Worm (Caenorhabditis elegans) whole organism, dauer: ENCODE measurements around the gene sra-27.

Experiments used
- unc-62 ChIP-seq: sonication (generic microtip); optimal IDR thresholded peaks from 2 replicates; lab custom pipeline; 2017; ENCODE audit warnings: missing biosample characterization, missing genetic modification reagents, missing genetic modification characterization

The sra-27 gene

ce11 chrII:6568707-6569106, at the start of gene sra-27:
Gene sra-27, plus strand, starts transcription at chrII:6569007.
- TF ChIP-seq unc-62 = no peak

DNA sequence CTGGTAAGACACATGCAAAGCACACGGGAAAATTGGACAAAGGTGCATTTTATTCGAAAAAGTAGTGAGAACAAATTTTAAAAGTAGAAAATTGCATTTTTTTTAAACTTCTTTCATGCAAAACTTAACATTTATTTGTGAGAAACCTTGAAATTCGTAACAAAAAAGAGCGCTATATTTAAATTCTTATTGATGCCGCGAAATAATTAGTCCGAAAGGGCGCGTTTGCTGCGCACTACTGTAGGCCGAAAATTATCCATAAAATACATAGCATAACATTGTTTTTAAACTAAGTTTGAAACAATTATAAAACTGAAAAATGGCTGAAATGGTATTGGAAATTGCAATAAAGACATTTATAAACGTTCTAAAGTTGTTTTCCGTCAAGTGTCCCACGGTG, 49.1 kb upstream of the sra-27 start:
- no peak for TF ChIP-seq unc-62

DNA sequence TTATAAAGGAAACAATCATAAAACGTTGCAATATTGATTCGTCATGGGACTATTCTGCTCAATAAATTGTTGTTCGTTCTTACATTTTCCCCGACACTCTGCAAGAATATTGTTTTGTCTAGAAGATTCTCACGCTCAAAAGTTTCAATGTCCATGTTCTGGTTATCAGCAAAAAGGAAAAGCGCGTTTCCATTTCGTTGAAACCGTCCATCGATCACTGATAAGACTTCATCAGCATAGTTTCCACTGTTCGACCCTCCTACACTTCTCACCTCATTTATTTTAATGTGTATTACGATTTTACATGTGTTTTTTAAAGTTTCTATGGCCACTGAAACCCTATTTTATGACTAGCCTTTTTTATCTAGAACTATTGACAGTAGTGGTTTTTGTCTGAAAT, 48.7 kb upstream of the sra-27 start:
- no peak for TF ChIP-seq unc-62

DNA sequence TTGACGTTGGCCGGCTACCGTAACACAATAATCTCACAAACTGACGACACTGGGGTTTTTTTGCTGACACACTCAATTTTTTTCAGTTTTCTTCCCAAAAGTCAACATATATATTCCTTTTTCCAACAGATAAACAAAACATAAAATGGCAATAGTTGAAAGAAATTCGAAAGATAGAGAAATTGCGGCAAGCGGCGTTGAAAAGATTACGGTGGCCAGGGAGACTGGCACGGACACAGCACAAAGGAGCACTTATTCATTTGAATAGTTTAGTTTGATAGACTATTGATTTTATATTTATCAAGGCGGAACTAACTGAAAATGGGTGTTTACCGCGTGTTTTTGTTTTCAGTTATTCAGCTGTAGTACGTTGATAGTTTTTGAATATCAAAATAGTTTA, 47.5 kb upstream of the sra-27 start, which contains the start of gene toe-2:
Gene toe-2 (minus strand): TSS at position 70 of the 400 bp plus-strand sequence.
- TF ChIP-seq unc-62 = no peak

DNA sequence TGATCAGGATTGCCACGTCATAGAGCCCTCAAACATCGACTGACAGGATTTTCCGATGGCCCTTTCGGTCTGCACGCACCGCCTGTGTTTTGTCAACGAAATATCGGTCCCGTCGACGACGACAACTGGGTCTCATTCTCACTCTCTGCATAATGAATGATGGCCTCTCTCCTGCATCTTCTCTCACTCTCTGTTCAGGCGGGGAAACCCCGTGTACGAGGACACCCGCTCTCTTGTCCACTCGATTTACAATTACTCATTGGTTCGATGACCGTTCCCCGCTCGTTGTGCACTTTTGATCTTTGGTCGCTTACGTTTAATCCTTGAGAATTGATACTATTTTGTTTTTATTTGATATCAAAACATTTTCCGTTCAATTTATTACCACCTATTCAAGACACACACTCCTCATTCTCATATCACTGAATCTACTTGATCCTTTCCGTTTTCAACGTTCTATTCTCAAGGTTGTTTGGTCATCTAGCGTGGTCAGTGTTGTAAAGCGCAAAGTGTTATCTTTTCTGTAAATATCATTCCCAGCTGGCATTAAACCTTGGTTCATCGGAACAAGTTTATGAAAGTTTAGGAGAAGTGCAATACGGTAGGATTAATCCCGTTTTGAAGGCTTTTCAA, 46.1 kb upstream of the sra-27 start:
- no peak for TF ChIP-seq unc-62

DNA sequence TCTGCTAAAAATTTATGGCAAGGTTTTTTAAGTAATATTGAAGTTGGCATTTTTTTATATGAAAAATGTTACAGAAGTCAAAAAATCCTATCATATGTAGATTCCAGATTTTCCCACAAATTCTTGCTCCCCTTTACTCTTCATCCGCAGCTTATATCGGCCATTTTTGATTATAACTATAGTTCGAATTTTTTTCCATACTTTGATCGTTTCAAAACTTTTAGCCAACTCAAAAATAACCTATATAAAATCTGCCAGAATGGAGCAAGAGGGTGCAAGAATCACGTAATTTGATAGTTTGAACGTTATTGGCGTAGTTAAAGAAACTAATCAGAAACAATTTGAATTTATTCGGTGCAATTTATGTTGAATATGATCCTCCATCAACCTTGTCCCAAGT, 44.9 kb upstream of the sra-27 start:
- no peak for TF ChIP-seq unc-62

DNA sequence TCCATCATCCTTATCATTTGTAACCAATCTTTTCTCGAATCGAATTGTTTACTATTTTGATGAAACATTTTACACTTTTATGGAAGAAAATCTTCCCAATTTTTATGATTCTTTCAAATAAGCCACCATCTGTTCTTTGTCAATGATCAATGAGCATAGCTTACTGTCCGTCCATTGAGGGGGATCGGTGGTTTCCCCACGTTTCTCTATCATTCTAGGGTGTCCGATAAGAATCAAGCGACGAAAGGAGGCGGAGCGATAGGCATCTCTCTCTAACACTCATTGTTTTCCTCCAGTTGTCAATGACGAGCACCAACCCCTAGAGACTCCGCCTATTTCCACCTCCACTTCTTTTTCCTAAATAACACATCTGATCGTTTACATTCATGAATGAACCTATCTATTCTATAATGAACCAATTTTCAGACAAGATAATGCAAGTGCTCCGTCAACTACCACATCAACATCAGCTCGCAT, 44.3 kb upstream of the sra-27 start, which contains the start of gene C56E6.2:
Gene C56E6.2 (plus strand): TSS at position 427 of the 477 bp plus-strand sequence.
- TF ChIP-seq unc-62 = no peak

ce11 chrII:6526136-6526684, 42.6 kb upstream of the sra-27 start:
- no peak for TF ChIP-seq unc-62

DNA sequence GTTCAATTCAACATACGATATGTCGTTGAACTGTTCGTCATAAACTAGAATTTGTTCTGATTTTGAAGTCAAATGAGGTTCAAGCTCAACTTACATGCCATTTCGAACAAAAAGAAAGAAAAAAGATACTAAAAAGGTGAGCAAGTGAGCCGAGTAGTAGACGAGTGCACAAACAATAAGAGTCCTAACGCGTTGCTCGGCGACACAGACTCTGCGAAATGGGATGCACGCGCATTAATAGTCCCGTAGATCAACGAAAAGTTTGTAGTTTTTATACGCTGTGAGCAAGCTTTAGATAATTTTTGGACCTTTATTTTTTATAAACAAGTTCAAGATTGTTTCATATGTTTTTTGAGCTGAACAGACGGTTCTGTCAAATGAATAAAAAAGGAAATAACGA, 40.2 kb upstream of the sra-27 start, which contains the start of gene C56E6.4:
Gene C56E6.4 (minus strand): TSS at position 101 of the 400 bp plus-strand sequence.
- TF ChIP-seq unc-62 = no peak

DNA sequence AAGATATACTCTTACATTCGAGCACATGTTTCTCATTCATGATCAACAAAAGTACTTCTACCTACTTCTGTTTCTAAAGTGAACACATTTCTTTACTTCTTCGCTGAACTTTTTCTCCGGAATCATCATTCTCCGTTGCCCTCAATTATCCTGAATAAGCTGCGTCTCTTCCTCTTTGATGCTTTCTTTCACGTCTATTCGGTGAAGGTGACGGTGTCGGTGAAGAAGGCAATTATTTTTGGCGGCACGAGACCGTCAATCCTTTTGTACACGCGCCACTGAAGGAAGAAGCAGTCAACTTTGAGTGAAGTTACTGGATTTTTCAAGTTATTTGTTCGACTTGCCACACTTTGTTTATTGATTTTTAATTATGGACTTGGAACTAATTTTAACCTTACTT, 37.3 kb upstream of the sra-27 start, which contains the start of gene abch-1:
Gene abch-1 (minus strand): TSS at position 101 of the 400 bp plus-strand sequence.
- no peak for TF ChIP-seq unc-62

DNA sequence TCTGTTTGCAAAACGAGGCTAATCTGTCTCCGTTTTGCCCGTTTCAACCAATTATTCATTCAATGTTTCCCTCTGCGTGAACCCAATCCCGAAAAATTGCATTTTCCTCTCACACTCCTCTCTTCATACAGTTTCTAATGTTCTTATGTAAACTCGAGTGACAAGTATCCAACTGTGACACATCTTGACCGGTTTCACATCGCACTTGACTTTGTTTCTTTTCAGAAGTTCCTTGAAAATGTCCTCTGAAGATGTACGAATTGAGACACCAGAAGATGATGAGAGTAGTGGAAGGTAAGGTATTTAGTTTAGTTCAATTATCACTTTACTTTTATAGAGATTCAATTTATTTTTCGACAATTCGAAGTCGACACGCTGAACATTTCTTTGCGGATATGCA, 36.9 kb upstream of the sra-27 start, which contains the start of gene abcx-1:
Gene abcx-1 (plus strand): TSS at position 224 of the 400 bp plus-strand sequence.
- TF ChIP-seq unc-62 = no peak

DNA sequence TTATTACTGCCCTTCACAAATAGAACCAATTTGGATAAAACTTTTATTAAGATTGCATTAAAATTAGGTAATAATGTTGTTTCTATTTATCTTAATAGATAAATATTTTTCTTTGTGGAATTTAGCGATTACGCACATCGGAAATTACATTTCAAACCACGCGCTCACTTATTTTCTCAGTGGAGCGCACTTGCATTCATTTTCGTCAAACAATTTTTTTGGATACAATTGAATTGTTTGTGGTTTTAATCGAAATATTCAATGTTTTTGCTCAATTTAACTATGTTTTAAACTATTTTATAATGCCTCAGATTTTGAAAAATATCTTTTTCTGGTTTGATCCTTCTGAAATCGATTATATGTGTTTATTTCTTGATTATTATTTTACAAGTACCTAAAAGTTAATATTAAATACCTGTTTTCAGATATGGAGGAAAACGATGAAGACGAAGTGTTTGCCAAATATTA, 32.8 kb upstream of the sra-27 start, which contains the start of gene utp-20:
Gene utp-20 (plus strand): TSS at position 418 of the 468 bp plus-strand sequence.
- TF ChIP-seq unc-62 = no peak

- TF ChIP-seq unc-62 = no peak
Observed at ce11 chrII:6544842-6545410, 23.9 kb upstream of the sra-27 start, which contains the start of gene lron-15. Gene lron-15, minus strand, starts transcription at chrII:6544892.

ce11 chrII:6554677-6555076, 14.1 kb upstream of the sra-27 start, which contains the start of gene wrn-1:
Gene wrn-1, plus strand, starts transcription at chrII:6554977.
- no peak for TF ChIP-seq unc-62

DNA sequence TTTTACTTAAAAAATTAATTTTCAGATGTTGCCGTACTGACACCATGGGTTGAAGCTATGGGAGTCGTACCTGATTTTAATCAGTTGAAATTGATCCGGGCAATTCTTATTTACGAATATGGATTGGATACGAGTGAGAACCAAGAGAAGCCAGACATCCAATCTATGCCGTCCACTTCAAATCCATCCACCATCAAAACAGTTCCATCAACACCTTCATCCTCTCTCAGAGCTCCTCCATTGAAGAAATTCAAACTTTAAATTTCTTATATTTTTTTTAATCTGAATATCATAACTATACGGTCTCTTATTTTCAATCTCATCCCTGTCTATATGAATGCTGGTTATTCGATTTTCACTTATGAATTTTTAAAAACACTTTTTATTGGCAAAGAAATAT, 9.9 kb upstream of the sra-27 start:
- TF ChIP-seq unc-62 = no peak

- TF ChIP-seq unc-62 = no peak
Observed at ce11 chrII:6560291-6560690, 8.5 kb upstream of the sra-27 start.

- no peak for TF ChIP-seq unc-62
Observed at ce11 chrII:6561300-6561699, 7.5 kb upstream of the sra-27 start, which contains the start of gene F18C5.10. Gene F18C5.10, minus strand, starts transcription at chrII:6561444.
